Worm (Caenorhabditis elegans) whole organism, L2 larva: ENCODE data around the gene lgc-16.

Experiments
- R02D3.7 ChIP-seq: fragments of 150-350 bp; optimal IDR thresholded peaks from 2 replicates; lab custom pipeline; 2014; ENCODE audit warnings: missing biosample characterization, missing genetic modification characterization
- alr-1 ChIP-seq: fragments of 150-350 bp; optimal IDR thresholded peaks from 2 replicates; lab custom pipeline; 2014; ENCODE audit warnings: missing biosample characterization, missing genetic modification characterization
- ama-1 ChIP-seq: fragments of 150-350 bp; optimal IDR thresholded peaks from 2 replicates; lab custom pipeline; 2018; ENCODE audit warnings: inconsistent platforms
- blmp-1 ChIP-seq: sonication (generic microtip); optimal IDR thresholded peaks from 2 replicates; lab custom pipeline; 2017; ENCODE audit warnings: missing genetic modification characterization, mild to moderate bottlenecking, missing compliant biosample characterization, antibody characterized with exemption, moderate library complexity; ENCODE audit not compliant: insufficient read depth
- fos-1 ChIP-seq: fragments of 150-350 bp; optimal IDR thresholded peaks from 2 replicates; lab custom pipeline; 2014; ENCODE audit warnings: missing biosample characterization, missing genetic modification characterization
- lin-39 ChIP-seq: fragments of 150-350 bp; optimal IDR thresholded peaks from 2 replicates; lab custom pipeline; 2014; ENCODE audit warnings: missing biosample characterization, missing genetic modification reagents, missing genetic modification characterization
- nhr-11 ChIP-seq: fragments of 150-350 bp; optimal IDR thresholded peaks from 2 replicates; lab custom pipeline; 2014; ENCODE audit warnings: missing biosample characterization, missing genetic modification characterization
- nhr-12 ChIP-seq: fragments of 150-350 bp; optimal IDR thresholded peaks from 2 replicates; lab custom pipeline; 2014; ENCODE audit warnings: missing biosample characterization, missing genetic modification characterization

- no peak for TF ChIP-seq nhr-11 (tag; lab: Kevin White, UChicago)
- TF ChIP-seq nhr-12 (tag; lab: Kevin White, UChicago) = no peak
- no peak for TF ChIP-seq fos-1 (tag; lab: Kevin White, UChicago)
- no peak for TF ChIP-seq R02D3.7 (tag; lab: Kevin White, UChicago)
- no peak for TF ChIP-seq alr-1 (tag; lab: Kevin White, UChicago)
- no peak for TF ChIP-seq blmp-1
- TF ChIP-seq ama-1 (lab: Kevin White, UChicago) = no peak
- TF ChIP-seq lin-39 = no peak
These were observed 14.7 kb upstream of the lgc-16 start, which contains the start of gene W03G11.3 for ce11 chrX:12103712-12104111.
